1 fruit fly cellular context compared by ENCODE assay signal in genomic region chr3R:14744339-14745129, dm6.
A peak's percentile ranks its signal among the peaks of the same experiment; 100 is the strongest.
TF ChIP-seq lines count a peak whose summit lies in the region.

No protein-coding gene starts in this region.

TF ChIP-seq in whole organism, embryonic, 481 proteins besides CTCF, POLR2A, EP300 and RAD21 (continued from another document):
- TF ChIP-seq Sox100B (GFP tag; optimal IDR thresholded peaks at IDR 0.05; lab: Kevin White, UChicago) (peak; percentile 23), CG10543 (GFP tag; optimal IDR thresholded peaks at IDR 0.05; lab: Kevin White, UChicago) (no peak), dmrt11E (tag; optimal IDR thresholded peaks at IDR 0.05; lab: Kevin White, UChicago) (peak; percentile 10), CG15011 (GFP tag; optimal IDR thresholded peaks at IDR 0.05; lab: Kevin White, UChicago) (no peak), ATbp (GFP tag; optimal IDR thresholded peaks at IDR 0.05; lab: Kevin White, UChicago) (peak; percentile 51), Ssrp (tag; optimal IDR thresholded peaks at IDR 0.05; lab: Kevin White, UChicago) (peak; percentile 23), CG6254 (GFP tag; optimal IDR thresholded peaks at IDR 0.05; lab: Kevin White, UChicago) (no peak), stc (GFP tag; IDR thresholded peaks at IDR 0.05; lab: Robert Waterston, UW) (0 out of 2 replicates have a peak, but pooled peaks have one; percentile 34), grau (tag; optimal IDR thresholded peaks at IDR 0.05; lab: Kevin White, UChicago) (peak; percentile 35), dati (GFP tag; IDR thresholded peaks at IDR 0.05; lab: Robert Waterston, UW) (no peak), hkb (optimal IDR thresholded peaks at IDR 0.05; lab: Kevin White, UChicago) (no peak), hkb (GFP tag; IDR thresholded peaks at IDR 0.05; lab: Robert Waterston, UW) (no peak), CG8478 (optimal IDR thresholded peaks at IDR 0.05; lab: Kevin White, UChicago) (no peak), NFAT (GFP tag; IDR thresholded peaks at IDR 0.05; lab: Robert Waterston, UW) (no peak), gsb-n (tag; optimal IDR thresholded peaks at IDR 0.05; lab: Kevin White, UChicago) (peak; percentile 55), crp (GFP tag; optimal IDR thresholded peaks at IDR 0.05; lab: Kevin White, UChicago) (no peak), CG17361 (GFP tag; IDR thresholded peaks at IDR 0.05; lab: Robert Waterston, UW) (peak; percentile 59; the same call in 1 of the 3 replicates), knrl (GFP tag; IDR thresholded peaks at IDR 0.05; lab: Robert Waterston, UW; ENCODE audit: partially characterized antibody) (no peak), CG12236 (GFP tag; optimal IDR thresholded peaks at IDR 0.05; lab: Kevin White, UChicago) (no peak), CG7928 (GFP tag; optimal IDR thresholded peaks at IDR 0.05; lab: Kevin White, UChicago) (no peak), CG10979 (tag; optimal IDR thresholded peaks at IDR 0.05; lab: Kevin White, UChicago) (peak; percentile 45), CG32772 (GFP tag; IDR thresholded peaks at IDR 0.05; lab: Robert Waterston, UW) (no peak), lmd (GFP tag; IDR thresholded peaks at IDR 0.05; lab: Robert Waterston, UW) (no peak), Hr51 (GFP tag; optimal IDR thresholded peaks at IDR 0.05; lab: Kevin White, UChicago) (peak in 1 of 2 experiments; percentile 17), D (optimal IDR thresholded peaks at IDR 0.05; lab: Kevin White, UChicago) (no peak), D (GFP tag; optimal IDR thresholded peaks at IDR 0.05; lab: Kevin White, UChicago) (no peak), CG4282 (GFP tag; optimal IDR thresholded peaks at IDR 0.05; lab: Kevin White, UChicago) (no peak), Chrac-16 (GFP tag; optimal IDR thresholded peaks at IDR 0.05; lab: Kevin White, UChicago) (no peak), CG9797 (GFP tag; optimal IDR thresholded peaks at IDR 0.05; lab: Kevin White, UChicago) (no peak), yki (optimal IDR thresholded peaks at IDR 0.05; lab: Kevin White, UChicago) (no peak), al (GFP tag; IDR thresholded peaks at IDR 0.05; lab: Robert Waterston, UW) (no peak), CG9437 (GFP tag; optimal IDR thresholded peaks at IDR 0.05; lab: Kevin White, UChicago) (peak; percentile 11), cg (GFP tag; optimal IDR thresholded peaks at IDR 0.05; lab: Kevin White, UChicago) (peak; percentile 1), CG2889 (GFP tag; IDR thresholded peaks at IDR 0.05; lab: Robert Waterston, UW) (no peak), CG32532 (GFP tag; IDR thresholded peaks at IDR 0.05; lab: Robert Waterston, UW) (no peak), pfk (GFP tag; optimal IDR thresholded peaks at IDR 0.05; lab: Kevin White, UChicago) (no peak), disco-r (GFP tag; optimal IDR thresholded peaks at IDR 0.05; lab: Kevin White, UChicago) (no peak), lov (optimal IDR thresholded peaks at IDR 0.05; lab: Kevin White, UChicago) (no peak), lov (GFP tag; IDR thresholded peaks at IDR 0.05; lab: Robert Waterston, UW) (no peak), CG2712 (tag; optimal IDR thresholded peaks at IDR 0.05; lab: Kevin White, UChicago) (peak; percentile 48), Blimp-1 (GFP tag; optimal IDR thresholded peaks at IDR 0.05; lab: Kevin White, UChicago) (peak; percentile 57), prd (optimal IDR thresholded peaks at IDR 0.05; lab: Kevin White, UChicago) (no peak), prd (GFP tag; IDR thresholded peaks at IDR 0.05; lab: Robert Waterston, UW) (0 out of 3 replicates have a peak, but pooled peaks have one; percentile 10), Tbp (GFP tag; optimal IDR thresholded peaks at IDR 0.05; lab: Kevin White, UChicago) (no peak), Hr3 (GFP tag; optimal IDR thresholded peaks at IDR 0.05; lab: Kevin White, UChicago) (peak; percentile 10), CG15601 (tag; optimal IDR thresholded peaks at IDR 0.05; lab: Kevin White, UChicago) (no peak), Atf-2 (GFP tag; optimal IDR thresholded peaks at IDR 0.05; lab: Kevin White, UChicago) (no peak), Trl (optimal IDR thresholded peaks at IDR 0.05; lab: Kevin White, UChicago) (no peak), Trl (GFP tag; optimal IDR thresholded peaks at IDR 0.05; lab: Kevin White, UChicago) (peak; percentile 1), caup (GFP tag; optimal IDR thresholded peaks at IDR 0.05; lab: Kevin White, UChicago; ENCODE audit: severe bottlenecking) (no peak), slou (GFP tag; optimal IDR thresholded peaks at IDR 0.05; lab: Kevin White, UChicago) (no peak), CG13775 (GFP tag; optimal IDR thresholded peaks at IDR 0.05; lab: Kevin White, UChicago) (no peak), Side (GFP tag; optimal IDR thresholded peaks at IDR 0.05; lab: Kevin White, UChicago) (no peak), CG3407 (GFP tag; optimal IDR thresholded peaks at IDR 0.05; lab: Kevin White, UChicago) (peak; percentile 42), CG30403 (GFP tag; optimal IDR thresholded peaks at IDR 0.05; lab: Kevin White, UChicago) (peak; percentile 40), peb (GFP tag; IDR thresholded peaks at IDR 0.05; lab: Robert Waterston, UW) (no peak), sna (GFP tag; IDR thresholded peaks at IDR 0.05; lab: Robert Waterston, UW; ENCODE audit: partially characterized antibody) (no peak), eve (GFP tag; optimal IDR thresholded peaks at IDR 0.05; lab: Kevin White, UChicago) (peak in 1 of 2 experiments; percentile 42), CG9609 (GFP tag; optimal IDR thresholded peaks at IDR 0.05; lab: Kevin White, UChicago) (peak; percentile 19), oc (tag; optimal IDR thresholded peaks at IDR 0.05; lab: Kevin White, UChicago) (peak; percentile 6), HHEX (GFP tag; optimal IDR thresholded peaks at IDR 0.05; lab: Kevin White, UChicago) (no peak)
